Fruit fly (Drosophila melanogaster) whole organism, embryonic: ENCODE results near the gene rush.

Experiments used
- Abd-B ChIP-seq: fragments of 200-800 bp; sonication (Bioruptor generic); optimal IDR thresholded peaks from 2 replicates; lab custom pipeline; 2018; ENCODE audit warnings: missing biosample characterization, mild to moderate bottlenecking, missing genetic modification characterization, moderate library complexity
- Ada2b ChIP-seq: fragments of 200-800 bp; sonication (Bioruptor generic); IDR thresholded peaks from 2 replicates; pipeline ENCODE4 v1.3.6; 2022; ENCODE audit warnings: missing biosample characterization, missing genetic modification characterization
- Antp ChIP-seq: fragments of 200-800 bp; sonication (Bioruptor generic); optimal IDR thresholded peaks from 3 replicates; lab custom pipeline; 2016; ENCODE audit warnings: missing biosample characterization, missing genetic modification characterization
- CG10462 ChIP-seq: fragments of 200-800 bp; sonication (Bioruptor generic); optimal IDR thresholded peaks from 2 replicates; lab custom pipeline; 2016; ENCODE audit warnings: missing biosample characterization, missing genetic modification characterization
- CG10654 ChIP-seq: fragments of 200-800 bp; sonication (Bioruptor generic); optimal IDR thresholded peaks from 2 replicates; lab custom pipeline; 2016; ENCODE audit warnings: missing biosample characterization, missing genetic modification characterization
- CG12104 ChIP-seq: fragments of 200-800 bp; sonication (Bioruptor generic); optimal IDR thresholded peaks from 3 replicates; lab custom pipeline; 2016; ENCODE audit warnings: missing biosample characterization, missing genetic modification characterization
- CG12219 ChIP-seq: fragments of 200-800 bp; sonication (Bioruptor generic); optimal IDR thresholded peaks from 3 replicates; lab custom pipeline; 2018; ENCODE audit warnings: missing biosample characterization, mild to moderate bottlenecking, missing genetic modification characterization
- CG12659 ChIP-seq: fragments of 200-800 bp; sonication (Bioruptor generic); optimal IDR thresholded peaks from 3 replicates; lab custom pipeline; 2017; ENCODE audit warnings: mild to moderate bottlenecking, missing biosample characterization, missing genetic modification reagents, missing genetic modification characterization
- CG15011 ChIP-seq: fragments of 200-800 bp; sonication (Bioruptor generic); optimal IDR thresholded peaks from 3 replicates; lab custom pipeline; 2018; ENCODE audit warnings: missing biosample characterization, mild to moderate bottlenecking, missing genetic modification characterization
- CG15073 ChIP-seq: fragments of 200-800 bp; sonication (Bioruptor generic); optimal IDR thresholded peaks from 2 replicates; lab custom pipeline; 2016; ENCODE audit warnings: missing biosample characterization, missing genetic modification characterization
- CG16863 ChIP-seq: fragments of 200-800 bp; sonication (Bioruptor generic); optimal IDR thresholded peaks from 3 replicates; lab custom pipeline; 2016; ENCODE audit warnings: missing biosample characterization, missing genetic modification characterization
- CG17361 ChIP-seq: fragments of 200-800 bp; sonication (Bioruptor generic); IDR thresholded peaks from 3 replicates; pipeline ENCODE4 v1.3.6; 2022; ENCODE audit warnings: missing biosample characterization, missing genetic modification characterization
- CG3163 ChIP-seq: fragments of 200-800 bp; sonication (Bioruptor generic); optimal IDR thresholded peaks from 3 replicates; lab custom pipeline; 2016; ENCODE audit warnings: missing biosample characterization, missing genetic modification characterization
- CG34376 ChIP-seq: fragments of 200-800 bp; sonication (Bioruptor generic); optimal IDR thresholded peaks from 2 replicates; lab custom pipeline; 2018; ENCODE audit warnings: missing biosample characterization, mild to moderate bottlenecking, missing genetic modification characterization
- CG4854 ChIP-seq: fragments of 200-800 bp; sonication (Bioruptor generic); optimal IDR thresholded peaks from 2 replicates; lab custom pipeline; 2016; ENCODE audit warnings: missing biosample characterization, missing genetic modification characterization, inconsistent platforms
- CG5245 ChIP-seq: fragments of 200-800 bp; sonication (Bioruptor generic); optimal IDR thresholded peaks from 3 replicates; lab custom pipeline; 2016; ENCODE audit warnings: missing biosample characterization, missing genetic modification characterization
- CG6254 ChIP-seq: fragments of 200-800 bp; sonication (Bioruptor generic); optimal IDR thresholded peaks from 3 replicates; lab custom pipeline; 2017; ENCODE audit warnings: mild to moderate bottlenecking, missing biosample characterization, missing genetic modification reagents, missing genetic modification characterization
- CG8944 ChIP-seq: fragments of 200-800 bp; sonication (Bioruptor generic); optimal IDR thresholded peaks from 3 replicates; lab custom pipeline; 2016; ENCODE audit warnings: missing biosample characterization, missing genetic modification characterization
- CG9876 ChIP-seq: fragments of 200-800 bp; sonication (Bioruptor generic); optimal IDR thresholded peaks from 2 replicates; lab custom pipeline; 2016; ENCODE audit warnings: missing biosample characterization, missing genetic modification characterization
- CrebB ChIP-seq: fragments of 200-800 bp; sonication (Bioruptor generic); optimal IDR thresholded peaks from 3 replicates; lab custom pipeline; 2018; ENCODE audit warnings: missing biosample characterization, mild to moderate bottlenecking, missing genetic modification characterization
- Dref ChIP-seq: fragments of 200-800 bp; sonication (Bioruptor generic); IDR thresholded peaks from 2 replicates; pipeline ENCODE4 v1.3.6; 2022; ENCODE audit warnings: missing biosample characterization, missing genetic modification characterization
- Ets97D ChIP-seq: fragments of 200-800 bp; sonication (Bioruptor generic); optimal IDR thresholded peaks from 3 replicates; lab custom pipeline; 2016; ENCODE audit warnings: missing biosample characterization, missing genetic modification characterization
- Fer3 ChIP-seq: fragments of 200-800 bp; sonication (Bioruptor generic); optimal IDR thresholded peaks from 2 replicates; lab custom pipeline; 2018; ENCODE audit warnings: missing biosample characterization, mild to moderate bottlenecking, missing genetic modification characterization, moderate library complexity
- HLH4C ChIP-seq: fragments of 200-800 bp; sonication (Bioruptor generic); IDR thresholded peaks from 3 replicates; pipeline ENCODE4 v1.3.6; 2022; ENCODE audit warnings: missing biosample characterization, missing genetic modification characterization; ENCODE audit not compliant: partially characterized antibody
- Lhr ChIP-seq: fragments of 200-800 bp; sonication (Bioruptor generic); optimal IDR thresholded peaks from 3 replicates; lab custom pipeline; 2017; ENCODE audit warnings: mild to moderate bottlenecking, missing biosample characterization, missing genetic modification reagents, missing genetic modification characterization
- Lim3 ChIP-seq: fragments of 200-800 bp; sonication (Bioruptor generic); IDR thresholded peaks from 2 replicates; pipeline ENCODE4 v1.3.6; 2022; ENCODE audit warnings: missing biosample characterization, missing genetic modification characterization
- Mes4 ChIP-seq: fragments of 200-800 bp; sonication (Bioruptor generic); optimal IDR thresholded peaks from 2 replicates; lab custom pipeline; 2016; ENCODE audit warnings: missing biosample characterization, missing genetic modification characterization
- Nf-YC ChIP-seq: fragments of 200-800 bp; optimal IDR thresholded peaks from 3 replicates; lab custom pipeline; 2019; ENCODE audit warnings: missing biosample characterization, mild to moderate bottlenecking, missing genetic modification characterization, moderate library complexity
- Oli ChIP-seq: fragments of 200-800 bp; sonication (Bioruptor generic); optimal IDR thresholded peaks from 2 replicates; lab custom pipeline; 2018; ENCODE audit warnings: missing biosample characterization, mild to moderate bottlenecking, missing genetic modification characterization, moderate library complexity
- Ravus ChIP-seq: fragments of 200-800 bp; sonication (Bioruptor generic); IDR thresholded peaks from 2 replicates; pipeline ENCODE4 v1.3.6; 2022; ENCODE audit warnings: missing biosample characterization, missing genetic modification characterization
- Rx ChIP-seq: fragments of 200-800 bp; sonication (Bioruptor generic); IDR thresholded peaks from 2 replicates; pipeline ENCODE4 v1.3.6; 2022; ENCODE audit warnings: missing biosample characterization, missing genetic modification characterization
- Sin3A ChIP-seq: fragments of >200 bp; optimal IDR thresholded peaks from 2 replicates; lab custom pipeline; 2018
- Stat92E ChIP-seq, 3 experiments: fragments of >200 bp in 2 of 3; fragments of 200-800 bp in 1 of 3; sonication (Bioruptor generic) in 1 of 3; optimal IDR thresholded peaks; 2 replicates each; lab custom pipeline; 2017 to 2019; ENCODE audit warnings: missing biosample characterization in 3 of 3, missing genetic modification characterization in 3 of 3, mild to moderate bottlenecking in 1 of 3, moderate library complexity in 1 of 3
- al ChIP-seq: fragments of 200-800 bp; sonication (Bioruptor generic); IDR thresholded peaks from 2 replicates; pipeline ENCODE4 v1.3.6; 2022; ENCODE audit warnings: missing biosample characterization, missing genetic modification characterization
- chm ChIP-seq: fragments of 200-800 bp; sonication (Bioruptor generic); IDR thresholded peaks from 2 replicates; pipeline ENCODE4 v1.3.6; 2022; ENCODE audit warnings: missing biosample characterization, missing genetic modification characterization
- croc ChIP-seq: fragments of 200-800 bp; sonication (Bioruptor generic); conservative IDR thresholded peaks from 3 replicates; pipeline ENCODE4 v1.3.6; 2022; ENCODE audit warnings: missing biosample characterization, missing genetic modification characterization
- dan ChIP-seq: fragments of 200-800 bp; sonication (Bioruptor generic); IDR thresholded peaks from 2 replicates; pipeline ENCODE4 v1.3.6; 2022; ENCODE audit warnings: missing biosample characterization, missing genetic modification characterization
- danr ChIP-seq: fragments of 200-800 bp; sonication (Bioruptor generic); IDR thresholded peaks from 2 replicates; pipeline ENCODE4 v1.3.6; 2022; ENCODE audit warnings: missing biosample characterization, missing genetic modification characterization
- en ChIP-seq: fragments of 200-800 bp; sonication (Bioruptor generic); optimal IDR thresholded peaks from 2 replicates; lab custom pipeline; 2016; ENCODE audit warnings: missing biosample characterization, missing genetic modification characterization
- fd96Cb ChIP-seq: fragments of 200-800 bp; sonication (Bioruptor generic); optimal IDR thresholded peaks from 2 replicates; lab custom pipeline; 2018; ENCODE audit warnings: missing biosample characterization, mild to moderate bottlenecking, missing genetic modification characterization, moderate library complexity
- grn ChIP-seq: fragments of 200-800 bp; sonication (Bioruptor generic); optimal IDR thresholded peaks from 3 replicates; lab custom pipeline; 2017; ENCODE audit warnings: missing biosample characterization, missing genetic modification characterization
- gro ChIP-seq: fragments of 200-800 bp; sonication (Bioruptor generic); optimal IDR thresholded peaks from 2 replicates; lab custom pipeline; 2016; ENCODE audit warnings: missing biosample characterization, missing genetic modification characterization
- lmd ChIP-seq: fragments of 200-800 bp; sonication (Bioruptor generic); IDR thresholded peaks from 2 replicates; pipeline ENCODE4 v1.3.6; 2022; ENCODE audit warnings: missing biosample characterization, missing genetic modification characterization
- ranshi ChIP-seq: fragments of 200-800 bp; sonication (Bioruptor generic); IDR thresholded peaks from 2 replicates; pipeline ENCODE4 v1.3.6; 2022; ENCODE audit warnings: missing biosample characterization, missing genetic modification characterization
- salm ChIP-seq: fragments of 200-800 bp; sonication (Bioruptor generic); optimal IDR thresholded peaks from 2 replicates; lab custom pipeline; 2018; ENCODE audit warnings: missing biosample characterization, mild to moderate bottlenecking, missing genetic modification characterization
- slbo ChIP-seq: fragments of 200-800 bp; sonication (Bioruptor generic); IDR thresholded peaks from 2 replicates; pipeline ENCODE4 v1.3.6; 2022; ENCODE audit warnings: missing biosample characterization, missing genetic modification characterization
- stc ChIP-seq: fragments of 200-800 bp; sonication (Bioruptor generic); IDR thresholded peaks from 2 replicates; pipeline ENCODE4 v1.3.6; 2022; ENCODE audit warnings: missing biosample characterization, missing genetic modification characterization
- ttk ChIP-seq: fragments of 200-800 bp; sonication (Bioruptor generic); IDR thresholded peaks from 2 replicates; pipeline ENCODE4 v2.1.2; 2022; ENCODE audit warnings: missing biosample characterization, missing genetic modification characterization
- vnd ChIP-seq: fragments of 200-800 bp; sonication (Bioruptor generic); IDR thresholded peaks from 3 replicates; pipeline ENCODE4 v1.3.6; 2022; ENCODE audit warnings: missing biosample characterization, missing genetic modification characterization; ENCODE audit not compliant: partially characterized antibody
- wek ChIP-seq: fragments of 200-800 bp; sonication (Bioruptor generic); optimal IDR thresholded peaks from 3 replicates; lab custom pipeline; 2018; ENCODE audit warnings: missing biosample characterization, mild to moderate bottlenecking, missing genetic modification characterization, moderate library complexity

Gene rush

DNA sequence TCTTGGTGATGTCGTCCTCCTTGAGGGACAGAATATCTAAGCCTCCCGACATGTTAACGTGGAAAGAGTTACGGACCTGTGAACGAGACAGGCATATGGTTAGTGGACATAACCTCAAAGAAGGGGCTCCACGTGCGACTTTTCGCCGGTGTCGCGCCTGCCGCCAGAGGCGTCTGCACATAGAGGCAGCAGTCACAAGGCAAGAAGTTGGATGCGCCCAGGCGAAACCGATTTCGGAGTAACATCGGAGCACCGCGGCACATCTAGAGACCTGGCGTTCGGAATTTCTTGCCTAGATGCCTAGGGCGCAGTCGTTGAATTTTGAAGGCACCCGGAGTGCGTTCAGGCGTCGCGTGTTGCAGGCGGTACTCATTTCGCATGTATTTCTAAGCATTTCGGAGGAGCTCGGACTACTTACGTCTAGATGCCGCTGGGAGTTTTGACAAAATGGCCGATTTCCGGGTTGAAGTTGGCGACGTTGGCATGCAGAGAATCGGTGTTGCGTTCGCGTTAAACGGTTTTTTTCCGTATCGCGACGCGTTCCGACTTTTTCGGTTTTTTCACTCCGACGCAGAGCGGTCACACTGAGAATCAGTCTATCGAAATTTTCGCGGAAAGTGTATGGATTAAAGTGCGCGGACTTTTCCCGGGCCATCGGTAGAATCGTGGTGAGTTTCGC lies 4.6 kb downstream of the rush start, which contains the start of the genes sta and inc (continued):
- TF ChIP-seq Abd-B (GFP tag; lab: Kevin White, UChicago) (no peak), CG12219 (GFP tag; lab: Kevin White, UChicago) (peak; percentile 64), fd96Cb (tag; lab: Kevin White, UChicago) (no peak), croc (GFP tag; lab: Robert Waterston, UW) (no peak; the same call in 2 of the 3 replicates), Mes4 (peak; percentile 81), CrebB (tag; lab: Kevin White, UChicago) (peak; percentile 79), gro (no peak), dan (GFP tag; lab: Robert Waterston, UW) (no peak), CG16863 (GFP tag; lab: Kevin White, UChicago) (no peak), vnd (GFP tag; lab: Robert Waterston, UW) (no peak), CG6254 (GFP tag; lab: Kevin White, UChicago) (peak; percentile 48), Ets97D (GFP tag; lab: Kevin White, UChicago) (peak; percentile 98), ranshi (GFP tag; lab: Robert Waterston, UW) (peak; percentile 52; the same call in 1 of the 2 replicates), slbo (GFP tag; lab: Robert Waterston, UW) (peak; percentile 47; the same call in 1 of the 2 replicates), wek (GFP tag; lab: Kevin White, UChicago) (peak; percentile 76), Lhr (GFP tag; lab: Kevin White, UChicago) (peak; percentile 92), lmd (peak; percentile 32; the same call in 1 of the 2 replicates), CG10654 (GFP tag; lab: Kevin White, UChicago) (no peak), CG12659 (GFP tag; lab: Kevin White, UChicago) (peak; percentile 94), stc (GFP tag; lab: Robert Waterston, UW) (no peak), grn (GFP tag; lab: Kevin White, UChicago) (peak; percentile 11), CG3163 (GFP tag; lab: Kevin White, UChicago) (peak; percentile 31), Ada2b (GFP tag; lab: Robert Waterston, UW) (peak; percentile 10; the same call in 1 of the 2 replicates), CG10462 (no peak), CG15011 (GFP tag; lab: Kevin White, UChicago) (no peak), CG8944 (GFP tag; lab: Kevin White, UChicago) (peak; percentile 15), al (no peak), Fer3 (tag; lab: Kevin White, UChicago) (peak; percentile 68), CG15073 (GFP tag; lab: Kevin White, UChicago) (no peak), CG17361 (GFP tag; lab: Robert Waterston, UW) (peak; percentile 51; the same call in 1 of the 3 replicates), Dref (GFP tag; lab: Robert Waterston, UW) (peak; percentile 72), Ravus (no peak), CG34376 (GFP tag; lab: Kevin White, UChicago) (peak; percentile 92), CG9876 (peak; percentile 46), chm (GFP tag; lab: Robert Waterston, UW) (peak; percentile 61), Stat92E (GFP tag; optimal IDR thresholded peaks at IDR 0.05; lab: Kevin White, UChicago) (peak in 1 of 3 experiments; percentile 82), salm (tag; lab: Kevin White, UChicago) (peak; percentile 22), en (GFP tag; lab: Kevin White, UChicago) (no peak), Lim3 (no peak), CG4854 (no peak), Rx (GFP tag; lab: Robert Waterston, UW) (peak; percentile 51), Sin3A (lab: Kevin White, UChicago) (peak; percentile 39), Oli (peak; percentile 31), Antp (GFP tag; lab: Kevin White, UChicago) (peak; percentile 31), HLH4C (GFP tag; lab: Robert Waterston, UW) (peak; percentile 64), CG12104 (GFP tag; lab: Kevin White, UChicago) (peak; percentile 61), danr (GFP tag; lab: Robert Waterston, UW) (no peak), CG5245 (GFP tag; lab: Kevin White, UChicago) (peak; percentile 58), Nf-YC (tag; lab: Kevin White, UChicago) (peak; percentile 53), ttk (GFP tag; lab: Robert Waterston, UW) (peak; percentile 32; the same call in 1 of the 2 replicates)
